Fruit fly (Drosophila melanogaster): ENCODE results near the gene CG11151.

Gene CG11151

dm6 chrX:13755152-13755557, 15.6 kb downstream of the CG11151 start, which contains the start of gene Pdcd4 (continued):
- TF ChIP-seq CG31365 (tag; optimal IDR thresholded peaks at IDR 0.05) = no peak
- no peak for TF ChIP-seq az2 (GFP tag; optimal IDR thresholded peaks at IDR 0.05)
- TF ChIP-seq CG6654 (GFP tag; optimal IDR thresholded peaks at IDR 0.05) = no peak
- peak; percentile 5 for TF ChIP-seq Hsf (GFP tag; optimal IDR thresholded peaks at IDR 0.05)
- 0 out of 2 replicates have a peak, but pooled peaks have one; percentile 26 for TF ChIP-seq Xrp1 (GFP tag; IDR thresholded peaks at IDR 0.05)
- TF ChIP-seq Hr39 (optimal IDR thresholded peaks at IDR 0.05) = no peak
- TF ChIP-seq z (GFP tag; IDR thresholded peaks at IDR 0.05) = no peak
- TF ChIP-seq nom (GFP tag; optimal IDR thresholded peaks at IDR 0.05) = peak; percentile 85
- no peak for TF ChIP-seq ems (GFP tag; optimal IDR thresholded peaks at IDR 0.05)
- no peak for TF ChIP-seq croc (GFP tag; conservative IDR thresholded peaks at IDR 0.05)
- TF ChIP-seq CG13287 (GFP tag; IDR thresholded peaks at IDR 0.05; ENCODE audit: partially characterized antibody) = peak; percentile 17; the same call in 1 of the 2 replicates
- TF ChIP-seq CG15514 (GFP tag; optimal IDR thresholded peaks at IDR 0.05) = peak; percentile 66
- peak; percentile 95 for TF ChIP-seq Jarid2 (GFP tag; optimal IDR thresholded peaks at IDR 0.05)
- TF ChIP-seq vvl (GFP tag; IDR thresholded peaks at IDR 0.05) = peak; percentile 26; the same call in 1 of the 2 replicates
- peak in 1 of 2 experiments; percentile 1 for TF ChIP-seq insv (GFP tag; optimal IDR thresholded peaks at IDR 0.05)
- TF ChIP-seq gt (GFP tag; IDR thresholded peaks at IDR 0.05) = no peak
- TF ChIP-seq stwl (tag; optimal IDR thresholded peaks at IDR 0.05) = peak; percentile 35
- no peak for TF ChIP-seq CG6272 (GFP tag; IDR thresholded peaks at IDR 0.05)
- TF ChIP-seq NC2α (GFP tag; optimal IDR thresholded peaks at IDR 0.05) = peak; percentile 41
- TF ChIP-seq CG6175 (GFP tag; IDR thresholded peaks at IDR 0.05) = no peak
- TF ChIP-seq CG12659 (GFP tag; optimal IDR thresholded peaks at IDR 0.05) = peak; percentile 44
- no peak for TF ChIP-seq trh (GFP tag; optimal IDR thresholded peaks at IDR 0.05)
- TF ChIP-seq MTF-1 (GFP tag; optimal IDR thresholded peaks at IDR 0.05; ENCODE audit: borderline replicate concordance) = no peak
- TF ChIP-seq Tbp (GFP tag; optimal IDR thresholded peaks at IDR 0.05) = peak; percentile 87
- no peak for TF ChIP-seq pum (GFP tag; optimal IDR thresholded peaks at IDR 0.05)
- TF ChIP-seq chm (GFP tag; IDR thresholded peaks at IDR 0.05) = 0 out of 2 replicates have a peak, but pooled peaks have one; percentile 55
- peak; percentile 45 for TF ChIP-seq CG33213 (GFP tag; optimal IDR thresholded peaks at IDR 0.05)
- peak; percentile 86 for TF ChIP-seq Med (GFP tag)
- no peak for TF ChIP-seq gsb-n (tag; optimal IDR thresholded peaks at IDR 0.05)
- peak; percentile 0 for TF ChIP-seq Nf-YC (tag; optimal IDR thresholded peaks at IDR 0.05)
- TF ChIP-seq BtbVII (GFP tag; optimal IDR thresholded peaks at IDR 0.05) = peak; percentile 16
- TF ChIP-seq CG16813 (GFP tag; IDR thresholded peaks at IDR 0.05; ENCODE audit: partially characterized antibody) = 0 out of 3 replicates have a peak, but pooled peaks have one; percentile 21
- peak; percentile 2 for TF ChIP-seq HLHmδ (GFP tag; optimal IDR thresholded peaks at IDR 0.05)
- TF ChIP-seq corto (GFP tag; optimal IDR thresholded peaks at IDR 0.05) = no peak
- peak; percentile 5 for TF ChIP-seq CG30403 (GFP tag; optimal IDR thresholded peaks at IDR 0.05)
- 0 out of 2 replicates have a peak, but pooled peaks have one; percentile 31 for TF ChIP-seq Nf-YA (GFP tag; IDR thresholded peaks at IDR 0.05)
- peak; percentile 66 for TF ChIP-seq CG14710 (tag; optimal IDR thresholded peaks at IDR 0.05)
- no peak; the same call in 2 of the 3 replicates for TF ChIP-seq hb (GFP tag; IDR thresholded peaks at IDR 0.05; ENCODE audit: partially characterized antibody)
- peak; percentile 44 for TF ChIP-seq CG8924 (tag; optimal IDR thresholded peaks at IDR 0.05)
- no peak for TF ChIP-seq kay (GFP tag; optimal IDR thresholded peaks at IDR 0.05)
- TF ChIP-seq CG4328 (GFP tag; optimal IDR thresholded peaks at IDR 0.05) = peak; percentile 52
- TF ChIP-seq knrl (GFP tag; IDR thresholded peaks at IDR 0.05; ENCODE audit: partially characterized antibody) = 0 out of 3 replicates have a peak, but pooled peaks have one; percentile 26
- peak; percentile 55 for TF ChIP-seq sqz (GFP tag; optimal IDR thresholded peaks at IDR 0.05)
- TF ChIP-seq D19A (tag; optimal IDR thresholded peaks at IDR 0.05) = peak; percentile 28
- TF ChIP-seq Rfx (GFP tag; IDR thresholded peaks at IDR 0.05) = peak; percentile 49; the same call in 1 of the 2 replicates
- peak; percentile 39 for TF ChIP-seq CG2712 (tag; optimal IDR thresholded peaks at IDR 0.05)
- TF ChIP-seq ci (GFP tag; IDR thresholded peaks at IDR 0.05) = 0 out of 3 replicates have a peak, but pooled peaks have one; percentile 27
- peak; percentile 6 for TF ChIP-seq CG16863 (GFP tag; optimal IDR thresholded peaks at IDR 0.05)
- no peak for TF ChIP-seq wor (GFP tag; IDR thresholded peaks at IDR 0.05)
- peak; percentile 59; the same call in 1 of the 2 replicates for TF ChIP-seq tna (GFP tag; IDR thresholded peaks at IDR 0.05; ENCODE audit: partially characterized antibody)
